Fruit fly (Drosophila melanogaster): Measurements from ENCODE around the gene CG3306.

dm6 chr3L:9629910-9630309, 28.6 kb downstream of the CG3306 start:
- TF ChIP-seq psq (optimal IDR thresholded peaks at IDR 0.05) (no peak), usp (GFP tag; optimal IDR thresholded peaks at IDR 0.05) (no peak), CG8478 (optimal IDR thresholded peaks at IDR 0.05) (no peak), Dll (optimal IDR thresholded peaks at IDR 0.05) (no peak), EcR (GFP tag; optimal IDR thresholded peaks at IDR 0.05) (no peak), pan (optimal IDR thresholded peaks at IDR 0.05) (no peak)

Measured in whole organism.